Fruit fly (Drosophila melanogaster): ENCODE data around the gene CG16863.

Gene CG16863

DNA sequence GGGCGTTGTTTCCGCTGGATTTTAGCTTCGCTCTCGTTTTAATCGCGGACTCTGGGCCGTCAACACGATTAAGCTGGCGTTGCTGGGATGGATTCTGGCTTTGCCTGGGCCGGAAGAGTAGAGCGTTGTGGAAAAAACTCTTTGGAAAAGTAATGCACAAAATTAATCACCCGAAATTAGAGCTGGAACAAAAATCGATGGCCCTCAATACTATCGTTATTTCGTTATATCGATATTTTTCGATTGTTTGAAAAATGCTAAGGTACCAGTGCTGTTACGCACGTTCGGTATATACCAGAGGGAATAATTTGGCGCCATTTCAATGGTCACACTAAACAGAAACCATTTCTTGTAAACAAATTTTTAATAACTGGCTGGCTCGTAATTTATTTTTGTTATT is 38.8 kb downstream of the CG16863 start, which contains the start of the genes Arpc1 and Orc5:
TSS of gene Arpc1 (minus strand) at position 202 of the 400 bp plus-strand sequence.
TSS of gene Orc5 (plus strand) at position 298 of the 400 bp plus-strand sequence.
- TF ChIP-seq Sox102F (GFP tag; optimal IDR thresholded peaks at IDR 0.05) (no peak), fd85E (GFP tag; optimal IDR thresholded peaks at IDR 0.05) (no peak), svp (GFP tag) (no peak), CG6854 (GFP tag; optimal IDR thresholded peaks at IDR 0.05) (no peak), CG8632 (GFP tag; optimal IDR thresholded peaks at IDR 0.05) (no peak), lz (GFP tag; optimal IDR thresholded peaks at IDR 0.05) (no peak), CG8319 (GFP tag; optimal IDR thresholded peaks at IDR 0.05) (no peak), Ets21C (GFP tag; optimal IDR thresholded peaks at IDR 0.05) (no peak), salr (GFP tag; optimal IDR thresholded peaks at IDR 0.05) (no peak), CG1621 (tag; optimal IDR thresholded peaks at IDR 0.05) (no peak), CG10669 (GFP tag; optimal IDR thresholded peaks at IDR 0.05) (no peak), eg (GFP tag; IDR thresholded peaks at IDR 0.05) (no peak)

DNA sequence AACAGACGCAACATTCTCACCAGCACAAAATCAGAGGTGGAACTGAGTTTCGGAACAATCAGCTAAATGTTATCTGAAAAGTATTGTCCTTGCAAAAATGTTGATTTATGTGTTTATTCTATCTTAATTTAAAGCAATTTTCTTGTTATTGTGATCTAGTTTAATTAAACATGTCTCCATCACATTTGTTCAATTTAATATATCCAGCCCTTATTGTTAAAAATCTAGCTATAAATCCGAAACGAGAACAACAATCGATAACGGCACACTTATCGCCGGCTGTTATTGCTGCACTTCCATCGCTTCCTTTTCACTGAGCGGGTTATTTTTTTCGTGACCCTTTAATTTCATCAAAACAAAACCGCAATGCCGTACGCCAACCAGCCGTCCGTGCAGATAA is 42.3 kb downstream of the CG16863 start, which contains the start of the genes GatC, PolG2 and Polr2C:
TSS of gene GatC (minus strand) at position 48 of the 400 bp plus-strand sequence.
TSS of gene PolG2 (minus strand) at position 48 of the 400 bp plus-strand sequence.
TSS of gene Polr2C (plus strand) at position 280 of the 400 bp plus-strand sequence.
- TF ChIP-seq eg (GFP tag; IDR thresholded peaks at IDR 0.05) (0 out of 3 replicates have a peak, but pooled peaks have one; percentile 15), esn (GFP tag; optimal IDR thresholded peaks at IDR 0.05) (peak; percentile 14), Eip75B (GFP tag; optimal IDR thresholded peaks at IDR 0.05) (no peak), CG3032 (tag; optimal IDR thresholded peaks at IDR 0.05) (peak; percentile 8), CG3919 (GFP tag; optimal IDR thresholded peaks at IDR 0.05) (no peak), CG31627 (GFP tag; optimal IDR thresholded peaks at IDR 0.05) (peak; percentile 26), CG8119 (GFP tag; IDR thresholded peaks at IDR 0.05) (0 out of 3 replicates have a peak, but pooled peaks have one; percentile 12)

DNA sequence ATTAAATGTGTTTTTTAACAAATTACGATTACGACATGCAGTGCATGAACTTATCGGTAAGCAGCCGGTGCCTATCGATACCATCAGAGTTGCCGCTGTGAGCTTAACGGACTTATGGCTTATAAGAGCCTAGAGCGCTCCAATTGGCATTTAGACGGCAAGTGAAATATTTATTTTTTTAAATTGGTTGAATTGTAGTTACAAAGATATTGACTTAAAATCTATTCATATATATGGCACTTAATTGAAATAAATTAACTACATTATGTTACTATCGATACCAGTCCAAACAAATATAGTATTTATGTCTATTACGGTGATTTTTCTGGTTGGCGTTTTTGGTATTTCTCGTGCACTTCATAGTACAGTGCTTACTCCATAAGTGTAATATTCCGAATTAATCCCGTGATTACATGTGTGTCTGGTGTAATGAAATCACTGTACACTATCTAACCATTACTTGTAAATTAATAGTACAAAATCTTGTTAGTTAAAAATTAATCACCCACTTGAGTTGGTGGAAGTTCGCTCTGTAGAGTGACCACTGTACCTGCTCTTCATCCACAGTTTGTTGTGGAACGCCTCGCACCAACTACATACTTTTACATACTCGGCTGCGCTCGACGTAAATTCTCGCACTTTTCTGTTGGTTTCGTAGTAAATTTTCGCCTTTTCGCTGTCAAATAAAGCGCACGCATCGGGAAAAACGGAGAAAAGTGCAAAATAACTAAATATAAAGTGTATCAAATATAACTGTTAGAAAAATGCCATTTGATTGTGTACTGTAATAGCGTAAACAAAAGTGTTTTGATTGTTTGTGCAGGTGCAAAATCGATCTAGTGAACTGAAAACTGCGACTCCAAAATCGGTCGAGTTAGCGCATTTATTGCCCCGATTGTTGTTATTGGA is 44.5 kb downstream of the CG16863 start, which contains the start of the genes mRpS23 and CenG1A:
TSS of gene mRpS23 (minus strand) at position 71 of the 909 bp plus-strand sequence.
TSS of gene CenG1A (plus strand) at position 563 of the 909 bp plus-strand sequence.
- TF ChIP-seq CG3919 (GFP tag; optimal IDR thresholded peaks at IDR 0.05) (peak; percentile 100), Gug (GFP tag; IDR thresholded peaks at IDR 0.05) (peak; percentile 100), cyc (GFP tag; optimal IDR thresholded peaks at IDR 0.05) (peak; percentile 100), CG6854 (GFP tag; optimal IDR thresholded peaks at IDR 0.05) (peak; percentile 100), pdm3 (GFP tag; optimal IDR thresholded peaks at IDR 0.05) (peak; percentile 100), dsx (GFP tag; optimal IDR thresholded peaks at IDR 0.05; ENCODE audit: poor library complexity, severe bottlenecking) (peak; percentile 99), fd85E (GFP tag; optimal IDR thresholded peaks at IDR 0.05) (peak; percentile 99), CG10631 (GFP tag; optimal IDR thresholded peaks at IDR 0.05) (peak; percentile 100), svp (GFP tag) (peak; percentile 100), lz (GFP tag; optimal IDR thresholded peaks at IDR 0.05) (peak; percentile 100), Eip78C (GFP tag) (peak; percentile 100), Lpt (GFP tag; optimal IDR thresholded peaks at IDR 0.05) (peak; percentile 100), dac (GFP tag; optimal IDR thresholded peaks at IDR 0.05) (peak; percentile 99), CG6163 (GFP tag; IDR thresholded peaks at IDR 0.05) (peak; percentile 100), CG8319 (GFP tag; optimal IDR thresholded peaks at IDR 0.05) (peak; percentile 100), CG6792 (GFP tag; optimal IDR thresholded peaks at IDR 0.05) (peak; percentile 100), ss (GFP tag; optimal IDR thresholded peaks at IDR 0.05) (peak; percentile 100), Hr4 (GFP tag; optimal IDR thresholded peaks at IDR 0.05) (peak; percentile 100), OdsH (GFP tag; optimal IDR thresholded peaks at IDR 0.05) (peak; percentile 100), CG11762 (GFP tag; optimal IDR thresholded peaks at IDR 0.05; ENCODE audit: insufficient read depth) (peak; percentile 100), spab (GFP tag; optimal IDR thresholded peaks at IDR 0.05) (peak; percentile 100), Sox102F (GFP tag; optimal IDR thresholded peaks at IDR 0.05) (peak; percentile 100), esn (GFP tag; optimal IDR thresholded peaks at IDR 0.05) (peak; percentile 100), CG6808 (GFP tag; optimal IDR thresholded peaks at IDR 0.05) (peak; percentile 99), Sox14 (GFP tag; optimal IDR thresholded peaks at IDR 0.05) (peak; percentile 100), eg (GFP tag; IDR thresholded peaks at IDR 0.05) (peak; percentile 100), CG1621 (tag; optimal IDR thresholded peaks at IDR 0.05) (peak; percentile 100), Sox15 (GFP tag; optimal IDR thresholded peaks at IDR 0.05) (peak; percentile 100), Ets21C (GFP tag; optimal IDR thresholded peaks at IDR 0.05) (peak; percentile 100), Smox (GFP tag; optimal IDR thresholded peaks at IDR 0.05) (peak; percentile 100), Ets96B (tag; optimal IDR thresholded peaks at IDR 0.05) (peak; percentile 100), CG16779 (tag; optimal IDR thresholded peaks at IDR 0.05) (peak; percentile 99), CG15336 (GFP tag; IDR thresholded peaks at IDR 0.05) (peak; percentile 100), CG4318 (GFP tag; optimal IDR thresholded peaks at IDR 0.05) (peak; percentile 100), salr (GFP tag; optimal IDR thresholded peaks at IDR 0.05) (peak; percentile 100), vri (GFP tag; optimal IDR thresholded peaks at IDR 0.05) (peak; percentile 100), CG8632 (GFP tag; optimal IDR thresholded peaks at IDR 0.05) (peak; percentile 100)
